Fruit fly (Drosophila melanogaster) whole organism, embryonic: Measurements from ENCODE around the gene atl.
A peak's percentile ranks its signal among the peaks of the same experiment; 100 is the strongest.

ENCODE experiments used
- Atf3 ChIP-seq: fragments of 200-800 bp; sonication (Bioruptor generic); optimal IDR thresholded peaks from 3 replicates; lab custom pipeline; 2016; ENCODE audit warnings: missing biosample characterization, missing genetic modification characterization
- CG1233 ChIP-seq: fragments of 200-800 bp; sonication (Bioruptor generic); optimal IDR thresholded peaks from 4 replicates; lab custom pipeline; 2018; ENCODE audit warnings: missing biosample characterization, mild to moderate bottlenecking, missing genetic modification characterization
- CG12391 ChIP-seq: fragments of 200-800 bp; sonication (Bioruptor generic); optimal IDR thresholded peaks from 3 replicates; lab custom pipeline; 2018; ENCODE audit warnings: missing biosample characterization, mild to moderate bottlenecking, missing genetic modification characterization, moderate library complexity
- CG14014 ChIP-seq: fragments of 200-800 bp; sonication (Bioruptor generic); IDR thresholded peaks from 2 replicates; pipeline ENCODE4 v1.3.6; 2022; ENCODE audit warnings: missing biosample characterization, missing genetic modification characterization
- CG14860 ChIP-seq: fragments of 200-800 bp; sonication (Bioruptor generic); IDR thresholded peaks from 3 replicates; pipeline ENCODE4 v1.3.6; 2022; ENCODE audit warnings: missing biosample characterization, missing genetic modification characterization; ENCODE audit not compliant: partially characterized antibody
- CG18262 ChIP-seq: fragments of 200-800 bp; optimal IDR thresholded peaks from 3 replicates; lab custom pipeline; 2019; ENCODE audit warnings: missing biosample characterization, mild to moderate bottlenecking, missing genetic modification characterization, moderate library complexity
- CG31365 ChIP-seq: fragments of 200-800 bp; sonication (Bioruptor generic); optimal IDR thresholded peaks from 2 replicates; lab custom pipeline; 2018; ENCODE audit warnings: missing biosample characterization, mild to moderate bottlenecking, missing genetic modification characterization
- CG33213 ChIP-seq: fragments of 200-800 bp; sonication (Bioruptor generic); optimal IDR thresholded peaks from 3 replicates; lab custom pipeline; 2016; ENCODE audit warnings: missing biosample characterization, missing genetic modification characterization
- CG34422 ChIP-seq: fragments of 200-800 bp; sonication (Bioruptor generic); IDR thresholded peaks from 3 replicates; pipeline ENCODE4 v1.3.6; 2022; ENCODE audit warnings: missing biosample characterization, missing genetic modification characterization
- CG42726 ChIP-seq: fragments of 200-800 bp; sonication (Bioruptor generic); IDR thresholded peaks from 2 replicates; pipeline ENCODE4 v1.3.6; 2022; ENCODE audit warnings: missing biosample characterization, missing genetic modification characterization; ENCODE audit not compliant: partially characterized antibody
- CG4707 ChIP-seq: fragments of 200-800 bp; sonication (Bioruptor generic); optimal IDR thresholded peaks from 2 replicates; lab custom pipeline; 2018; ENCODE audit warnings: missing biosample characterization, mild to moderate bottlenecking, missing genetic modification characterization, moderate library complexity
- CG6813 ChIP-seq: fragments of 200-800 bp; sonication (Bioruptor generic); optimal IDR thresholded peaks from 2 replicates; lab custom pipeline; 2017; ENCODE audit warnings: missing biosample characterization, missing genetic modification characterization, mild to moderate bottlenecking, moderate library complexity, missing genetic modification reagents
- CG7271 ChIP-seq: fragments of 200-800 bp; sonication (Bioruptor generic); optimal IDR thresholded peaks from 2 replicates; lab custom pipeline; 2018; ENCODE audit warnings: missing biosample characterization, mild to moderate bottlenecking, missing genetic modification characterization, moderate library complexity
- CG7963 ChIP-seq: fragments of 200-800 bp; sonication (Bioruptor generic); IDR thresholded peaks from 3 replicates; pipeline ENCODE4 v1.3.6; 2022; ENCODE audit warnings: missing biosample characterization, missing genetic modification characterization; ENCODE audit not compliant: partially characterized antibody
- CG8388 ChIP-seq: fragments of 200-800 bp; sonication (Bioruptor generic); optimal IDR thresholded peaks from 2 replicates; lab custom pipeline; 2019; ENCODE audit warnings: missing biosample characterization, mild to moderate bottlenecking, missing genetic modification characterization, moderate library complexity
- D ChIP-seq, 2 experiments: fragments of 200-800 bp in 1 of 2; fragments of >200 bp in 1 of 2; sonication (Bioruptor generic) in 1 of 2; optimal IDR thresholded peaks; 2 replicates in 1 of 2; 3 replicates in 1 of 2; lab custom pipeline; 2017; ENCODE audit warnings: mild to moderate bottlenecking in 1 of 2, missing biosample characterization in 1 of 2, missing genetic modification characterization in 1 of 2, missing genetic modification reagents in 1 of 2
- Dad ChIP-seq: fragments of 200-800 bp; sonication (Bioruptor generic); optimal IDR thresholded peaks from 3 replicates; lab custom pipeline; 2016; ENCODE audit warnings: missing biosample characterization, missing genetic modification characterization
- Drgx ChIP-seq: fragments of 200-800 bp; sonication (Bioruptor generic); IDR thresholded peaks from 2 replicates; pipeline ENCODE4 v1.3.6; 2022; ENCODE audit warnings: missing biosample characterization, missing genetic modification characterization
- E2f1 ChIP-seq: fragments of 200-800 bp; sonication (Bioruptor generic); IDR thresholded peaks from 2 replicates; pipeline ENCODE4 v1.3.6; 2022; ENCODE audit warnings: missing biosample characterization, missing genetic modification characterization
- E2f2 ChIP-seq: fragments of 200-800 bp; sonication (Bioruptor generic); IDR thresholded peaks from 2 replicates; pipeline ENCODE4 v1.3.6; 2022; ENCODE audit warnings: missing biosample characterization, missing genetic modification characterization
- Ets65A ChIP-seq: fragments of 200-800 bp; sonication (Bioruptor generic); peaks from one replicate; lab custom pipeline; 2016; ENCODE audit warnings: missing biosample characterization, missing genetic modification characterization
- Med ChIP-seq: fragments of 200-800 bp; sonication (Bioruptor generic); peaks from one replicate; lab custom pipeline; 2016; ENCODE audit warnings: missing biosample characterization, missing genetic modification characterization, mild to moderate bottlenecking, inconsistent platforms, moderate library complexity
- NC2α ChIP-seq: fragments of 200-800 bp; sonication (Bioruptor generic); optimal IDR thresholded peaks from 2 replicates; lab custom pipeline; 2016; ENCODE audit warnings: missing biosample characterization, missing genetic modification characterization
- Ravus ChIP-seq: fragments of 200-800 bp; sonication (Bioruptor generic); IDR thresholded peaks from 2 replicates; pipeline ENCODE4 v1.3.6; 2022; ENCODE audit warnings: missing biosample characterization, missing genetic modification characterization
- Rx ChIP-seq: fragments of 200-800 bp; sonication (Bioruptor generic); IDR thresholded peaks from 2 replicates; pipeline ENCODE4 v1.3.6; 2022; ENCODE audit warnings: missing biosample characterization, missing genetic modification characterization
- Six4 ChIP-seq: fragments of 200-800 bp; sonication (Bioruptor generic); optimal IDR thresholded peaks from 2 replicates; lab custom pipeline; 2016; ENCODE audit warnings: missing biosample characterization, missing genetic modification characterization
- Sox102F ChIP-seq: fragments of 200-800 bp; sonication (Bioruptor generic); optimal IDR thresholded peaks from 2 replicates; lab custom pipeline; 2018; ENCODE audit warnings: missing biosample characterization, mild to moderate bottlenecking, missing genetic modification characterization, moderate library complexity
- Sry-β ChIP-seq: fragments of 200-800 bp; sonication (Bioruptor generic); optimal IDR thresholded peaks from 2 replicates; lab custom pipeline; 2018; ENCODE audit warnings: missing biosample characterization, mild to moderate bottlenecking, missing genetic modification characterization, moderate library complexity
- ac ChIP-seq: fragments of 200-800 bp; sonication (Bioruptor generic); optimal IDR thresholded peaks from 3 replicates; lab custom pipeline; 2017; ENCODE audit warnings: missing biosample characterization, mild to moderate bottlenecking, missing genetic modification characterization
- al ChIP-seq: fragments of 200-800 bp; sonication (Bioruptor generic); IDR thresholded peaks from 2 replicates; pipeline ENCODE4 v1.3.6; 2022; ENCODE audit warnings: missing biosample characterization, missing genetic modification characterization
- ato ChIP-seq: fragments of 200-800 bp; sonication (Bioruptor generic); IDR thresholded peaks from 2 replicates; pipeline ENCODE4 v1.3.6; 2022; ENCODE audit warnings: missing biosample characterization, missing genetic modification characterization; ENCODE audit not compliant: partially characterized antibody
- bab2 ChIP-seq: fragments of 200-800 bp; sonication (Bioruptor generic); optimal IDR thresholded peaks from 2 replicates; lab custom pipeline; 2016; ENCODE audit warnings: missing biosample characterization, missing genetic modification characterization
- bowl ChIP-seq: fragments of 200-800 bp; sonication (Bioruptor generic); IDR thresholded peaks from 2 replicates; pipeline ENCODE4 v1.3.6; 2022; ENCODE audit warnings: missing biosample characterization, missing genetic modification characterization
- br ChIP-seq: fragments of >200 bp; optimal IDR thresholded peaks from 2 replicates; lab custom pipeline; 2017
- cas ChIP-seq: fragments of 200-800 bp; sonication (Bioruptor generic); IDR thresholded peaks from 2 replicates; pipeline ENCODE4 v1.3.6; 2022; ENCODE audit warnings: missing biosample characterization, missing genetic modification characterization
- crp ChIP-seq, 2 experiments: fragments of 200-800 bp; sonication (Bioruptor generic); optimal IDR thresholded peaks; 2 replicates in 1 of 2; 3 replicates in 1 of 2; lab custom pipeline; 2017; ENCODE audit warnings: missing biosample characterization in 2 of 2, missing genetic modification characterization in 2 of 2, mild to moderate bottlenecking in 1 of 2, moderate library complexity in 1 of 2
- klu ChIP-seq: fragments of 200-800 bp; sonication (Bioruptor generic); IDR thresholded peaks from 2 replicates; pipeline ENCODE4 v1.3.6; 2022; ENCODE audit warnings: missing biosample characterization, missing genetic modification characterization
- kni ChIP-seq: fragments of 200-800 bp; sonication (Bioruptor generic); optimal IDR thresholded peaks from 3 replicates; lab custom pipeline; 2017; ENCODE audit warnings: mild to moderate bottlenecking, missing biosample characterization, missing genetic modification reagents, missing genetic modification characterization
- mld ChIP-seq: fragments of 200-800 bp; sonication (Bioruptor generic); IDR thresholded peaks from 3 replicates; pipeline ENCODE4 v1.3.6; 2022; ENCODE audit warnings: missing biosample characterization, missing genetic modification characterization; ENCODE audit not compliant: partially characterized antibody
- run ChIP-seq: fragments of 200-800 bp; sonication (Bioruptor generic); optimal IDR thresholded peaks from 3 replicates; lab custom pipeline; 2018; ENCODE audit warnings: missing biosample characterization, mild to moderate bottlenecking, missing genetic modification characterization
- salm ChIP-seq: fragments of 200-800 bp; sonication (Bioruptor generic); optimal IDR thresholded peaks from 2 replicates; lab custom pipeline; 2018; ENCODE audit warnings: missing biosample characterization, mild to moderate bottlenecking, missing genetic modification characterization
- sd ChIP-seq: fragments of 200-800 bp; sonication (Bioruptor generic); optimal IDR thresholded peaks from 3 replicates; lab custom pipeline; 2018; ENCODE audit warnings: missing biosample characterization, mild to moderate bottlenecking, missing genetic modification characterization, moderate library complexity
- shn ChIP-seq: fragments of 200-800 bp; sonication (Bioruptor generic); optimal IDR thresholded peaks from 3 replicates; lab custom pipeline; 2016; ENCODE audit warnings: missing biosample characterization, missing genetic modification characterization
- slp2 ChIP-seq: fragments of 200-800 bp; sonication (Bioruptor generic); optimal IDR thresholded peaks from 2 replicates; lab custom pipeline; 2016; ENCODE audit warnings: missing biosample characterization, missing genetic modification characterization
- stwl ChIP-seq: fragments of 200-800 bp; sonication (Bioruptor generic); optimal IDR thresholded peaks from 3 replicates; lab custom pipeline; 2018; ENCODE audit warnings: missing biosample characterization, mild to moderate bottlenecking, missing genetic modification characterization, moderate library complexity
- unc-4 ChIP-seq: fragments of 200-800 bp; sonication (Bioruptor generic); IDR thresholded peaks from 2 replicates; pipeline ENCODE4 v1.3.6; 2022; ENCODE audit warnings: missing biosample characterization, missing genetic modification characterization; ENCODE audit not compliant: partially characterized antibody
- vvl ChIP-seq: fragments of 200-800 bp; sonication (Bioruptor generic); IDR thresholded peaks from 2 replicates; pipeline ENCODE4 v1.3.6; 2022; ENCODE audit warnings: missing biosample characterization, missing genetic modification characterization
- z ChIP-seq: fragments of 200-800 bp; sonication (Bioruptor generic); IDR thresholded peaks from 3 replicates; pipeline ENCODE4 v1.3.6; 2022; ENCODE audit warnings: missing biosample characterization, missing genetic modification characterization
- zen ChIP-seq: fragments of 200-800 bp; sonication (Bioruptor generic); optimal IDR thresholded peaks from 3 replicates; lab custom pipeline; 2018; ENCODE audit warnings: missing biosample characterization, mild to moderate bottlenecking, missing genetic modification characterization, moderate library complexity

The atl gene

dm6 chr3R:24654770-24655322 is 29.4 kb downstream of the atl start, which contains the start of the genes CG31125 and CG6695 (continued):
- TF ChIP-seq salm (tag; lab: Kevin White, UChicago) (no peak), z (GFP tag; lab: Robert Waterston, UW) (no peak), Dad (peak; percentile 40), Six4 (GFP tag; lab: Kevin White, UChicago) (peak; percentile 27), Med (GFP tag; lab: Kevin White, UChicago) (peak; percentile 93), CG31365 (tag; lab: Kevin White, UChicago) (no peak), unc-4 (GFP tag; lab: Robert Waterston, UW) (peak; percentile 86), NC2α (GFP tag; lab: Kevin White, UChicago) (no peak), vvl (GFP tag; lab: Robert Waterston, UW) (no peak; the same call in 1 of the 2 replicates), CG7271 (tag; lab: Kevin White, UChicago) (no peak), CG7963 (peak; percentile 46; the same call in 1 of the 3 replicates), Sox102F (GFP tag; lab: Kevin White, UChicago) (no peak), klu (GFP tag; lab: Robert Waterston, UW) (no peak), CG6813 (no peak), CG42726 (0 out of 2 replicates have a peak, but pooled peaks have one; percentile 38), al (GFP tag; lab: Robert Waterston, UW) (peak; percentile 34; the same call in 1 of the 2 replicates), Ets65A (peak; percentile 96), E2f1 (GFP tag; lab: Robert Waterston, UW) (no peak), CG8388 (GFP tag; lab: Kevin White, UChicago) (peak; percentile 12), CG12391 (peak; percentile 64), shn (GFP tag; lab: Kevin White, UChicago) (peak; percentile 74), sd (no peak), slp2 (GFP tag; lab: Kevin White, UChicago) (peak; percentile 34), zen (tag; lab: Kevin White, UChicago) (peak; percentile 56), bowl (no peak), CG14860 (GFP tag; lab: Robert Waterston, UW) (peak; percentile 64), crp (GFP tag; optimal IDR thresholded peaks at IDR 0.05; lab: Kevin White, UChicago) (peak in 1 of 2 experiments; percentile 38), Drgx (no peak), kni (GFP tag; lab: Kevin White, UChicago) (no peak), CG14014 (no peak), Ravus (no peak), E2f2 (peak; percentile 92), CG4707 (GFP tag; lab: Kevin White, UChicago) (no peak), Sry-β (GFP tag; lab: Kevin White, UChicago) (no peak), mld (0 out of 3 replicates have a peak, but pooled peaks have one; percentile 66), D (optimal IDR thresholded peaks at IDR 0.05; lab: Kevin White, UChicago) (no peak), D (GFP tag; optimal IDR thresholded peaks at IDR 0.05; lab: Kevin White, UChicago) (no peak), CG1233 (GFP tag; lab: Kevin White, UChicago) (peak; percentile 24), Rx (GFP tag; lab: Robert Waterston, UW) (no peak), stwl (peak; percentile 62), CG34422 (GFP tag; lab: Robert Waterston, UW) (peak; percentile 61; the same call in 1 of the 3 replicates), cas (GFP tag; lab: Robert Waterston, UW) (no peak), ato (GFP tag; lab: Robert Waterston, UW) (peak; percentile 66; the same call in 1 of the 2 replicates), CG33213 (GFP tag; lab: Kevin White, UChicago) (peak; percentile 61), Atf3 (GFP tag; lab: Kevin White, UChicago) (peak; percentile 48), run (tag; lab: Kevin White, UChicago) (no peak), ac (GFP tag; lab: Kevin White, UChicago) (no peak), br (lab: Kevin White, UChicago) (no peak), CG18262 (tag; lab: Kevin White, UChicago) (peak; percentile 56), bab2 (peak; percentile 62)
